Worm (Caenorhabditis elegans): ENCODE measurements around the gene sto-5.

DNA sequence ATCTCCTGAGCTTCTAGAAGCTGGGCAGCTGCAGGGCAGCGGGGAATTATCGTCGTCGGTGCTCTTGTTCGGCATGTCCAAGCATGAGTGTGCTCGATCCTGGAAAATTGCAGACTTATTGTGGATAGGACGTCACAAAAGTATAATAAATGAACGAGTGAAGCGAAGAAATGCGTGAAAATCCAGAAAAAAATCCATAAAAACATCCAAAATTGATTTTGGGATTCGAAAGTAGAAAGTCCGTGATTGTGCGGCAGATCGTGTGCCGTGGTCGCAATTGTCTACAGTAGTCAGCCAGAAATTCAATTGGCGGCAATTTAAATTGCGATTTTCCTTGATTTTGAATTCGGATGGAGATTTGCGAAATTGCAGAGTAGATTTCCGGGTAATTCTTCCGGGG, 11.0 kb upstream of the sto-5 start, which contains the start of gene F41G4.7:
- TF ChIP-seq let-526 (GFP tag; IDR thresholded peaks at IDR 0.05), result no peak
- no peak for TF ChIP-seq T26A5.8 (tag; optimal IDR thresholded peaks at IDR 0.05)
- TF ChIP-seq Y56A3A.18 (GFP tag; IDR thresholded peaks at IDR 0.05), result no peak
- no peak for TF ChIP-seq nhr-120 (GFP tag; IDR thresholded peaks at IDR 0.05)
- TF ChIP-seq egrh-3 (GFP tag; IDR thresholded peaks at IDR 0.05), result no peak
- TF ChIP-seq F23B12.7 (tag; optimal IDR thresholded peaks at IDR 0.05; ENCODE audit: insufficient read depth), result no peak
- TF ChIP-seq egl-44 (GFP tag; IDR thresholded peaks at IDR 0.05), result no peak
- no peak for TF ChIP-seq unc-62 (GFP tag; optimal IDR thresholded peaks at IDR 0.05)
- TF ChIP-seq rpc-1 (optimal IDR thresholded peaks at IDR 0.05), result no peak
- TF ChIP-seq rpc-1 (tag; optimal IDR thresholded peaks at IDR 0.05), result no peak
- TF ChIP-seq ceh-79 (tag; optimal IDR thresholded peaks at IDR 0.05), result no peak
- TF ChIP-seq pha-4 (tag; optimal IDR thresholded peaks at IDR 0.05), result no peak
- no peak for TF ChIP-seq Y95B8A.8 (GFP tag; IDR thresholded peaks at IDR 0.05)
